Worm (Caenorhabditis elegans) whole organism, L1 larva: ENCODE results near the gene Y53G8AR.1.

ENCODE experiments used
- fos-1 ChIP-seq: fragments of 150-350 bp; optimal IDR thresholded peaks from 2 replicates; lab custom pipeline; 2014; ENCODE audit warnings: missing biosample characterization, missing genetic modification characterization
- unc-62 ChIP-seq: fragments of 150-350 bp; optimal IDR thresholded peaks from 2 replicates; lab custom pipeline; 2014; ENCODE audit warnings: missing biosample characterization, missing genetic modification reagents, missing genetic modification characterization

- TF ChIP-seq fos-1 (tag; lab: Kevin White, UChicago) (no peak), unc-62 (no peak)
These were observed 1.1 kb upstream of the Y53G8AR.1 start for ce11 chrIII:3331767-3332166.
